Worm (Caenorhabditis elegans) whole organism, L2 larva: ENCODE results near the gene ins-10.

Experiments
- C34F6.9 ChIP-seq: fragments of 150-350 bp; optimal IDR thresholded peaks from 2 replicates; lab custom pipeline; 2014; ENCODE audit warnings: missing biosample characterization, missing genetic modification characterization
- R02D3.7 ChIP-seq: fragments of 150-350 bp; optimal IDR thresholded peaks from 2 replicates; lab custom pipeline; 2014; ENCODE audit warnings: missing biosample characterization, missing genetic modification characterization
- Y55F3AM.14 ChIP-seq: fragments of 200-800 bp; sonication (Bioruptor generic); optimal IDR thresholded peaks from 2 replicates; lab custom pipeline; 2018; ENCODE audit warnings: mild to moderate bottlenecking, missing genetic modification characterization, missing compliant biosample characterization
- ZK546.5 ChIP-seq: sonication (generic microtip); optimal IDR thresholded peaks from 2 replicates; lab custom pipeline; 2017; ENCODE audit warnings: missing biosample characterization, missing genetic modification characterization
- alr-1 ChIP-seq: fragments of 150-350 bp; optimal IDR thresholded peaks from 2 replicates; lab custom pipeline; 2014; ENCODE audit warnings: missing biosample characterization, missing genetic modification characterization
- ama-1 ChIP-seq: fragments of 150-350 bp; optimal IDR thresholded peaks from 2 replicates; lab custom pipeline; 2018; ENCODE audit warnings: inconsistent platforms
- blmp-1 ChIP-seq: sonication (generic microtip); optimal IDR thresholded peaks from 2 replicates; lab custom pipeline; 2017; ENCODE audit warnings: missing genetic modification characterization, mild to moderate bottlenecking, missing compliant biosample characterization, antibody characterized with exemption, moderate library complexity; ENCODE audit not compliant: insufficient read depth
- ceh-16 ChIP-seq: fragments of 150-350 bp; optimal IDR thresholded peaks from 2 replicates; lab custom pipeline; 2014; ENCODE audit warnings: missing biosample characterization, missing genetic modification characterization
- ceh-82 ChIP-seq: fragments of 150-350 bp; optimal IDR thresholded peaks from 2 replicates; lab custom pipeline; 2014; ENCODE audit warnings: missing biosample characterization, missing genetic modification characterization
- egl-27 ChIP-seq: sonication (generic microtip); optimal IDR thresholded peaks from 3 replicates; lab custom pipeline; 2017; ENCODE audit warnings: missing biosample characterization, missing genetic modification reagents, missing genetic modification characterization
- elt-1 ChIP-seq: fragments of 150-350 bp; optimal IDR thresholded peaks from 2 replicates; lab custom pipeline; 2014; ENCODE audit warnings: missing biosample characterization, missing genetic modification characterization
- elt-3 ChIP-seq: sonication (generic microtip); optimal IDR thresholded peaks from 2 replicates; lab custom pipeline; 2017; ENCODE audit warnings: missing biosample characterization, missing genetic modification characterization
- fos-1 ChIP-seq: fragments of 150-350 bp; optimal IDR thresholded peaks from 2 replicates; lab custom pipeline; 2014; ENCODE audit warnings: missing biosample characterization, missing genetic modification characterization
- lin-39 ChIP-seq: fragments of 150-350 bp; optimal IDR thresholded peaks from 2 replicates; lab custom pipeline; 2014; ENCODE audit warnings: missing biosample characterization, missing genetic modification reagents, missing genetic modification characterization
- lsy-2 ChIP-seq, 2 experiments: fragments of 150-350 bp in 1 of 2; sonication (generic microtip) in 1 of 2; optimal IDR thresholded peaks; 2 replicates each; lab custom pipeline; 2014 to 2017; ENCODE audit warnings: missing biosample characterization in 2 of 2, missing genetic modification characterization in 2 of 2
- mab-5 ChIP-seq: fragments of 150-350 bp; optimal IDR thresholded peaks from 2 replicates; lab custom pipeline; 2014; ENCODE audit warnings: missing biosample characterization, missing genetic modification characterization
- mbf-1 ChIP-seq: sonication (generic microtip); optimal IDR thresholded peaks from 2 replicates; lab custom pipeline; 2017; ENCODE audit warnings: missing biosample characterization, missing genetic modification characterization
- mdl-1 ChIP-seq, 2 experiments: fragments of 150-350 bp in 1 of 2; sonication (generic microtip) in 1 of 2; optimal IDR thresholded peaks; 2 replicates each; lab custom pipeline; 2017; ENCODE audit warnings: missing biosample characterization in 2 of 2, missing genetic modification characterization in 2 of 2
- nhr-10 ChIP-seq: sonication (generic microtip); optimal IDR thresholded peaks from 2 replicates; lab custom pipeline; 2017; ENCODE audit warnings: missing biosample characterization, missing genetic modification characterization
- nhr-12 ChIP-seq: fragments of 150-350 bp; optimal IDR thresholded peaks from 2 replicates; lab custom pipeline; 2014; ENCODE audit warnings: missing biosample characterization, missing genetic modification characterization
- nhr-129 ChIP-seq: fragments of 150-350 bp; optimal IDR thresholded peaks from 2 replicates; lab custom pipeline; 2014; ENCODE audit warnings: missing biosample characterization, missing genetic modification characterization
- nhr-21 ChIP-seq: fragments of 150-350 bp; optimal IDR thresholded peaks from 2 replicates; lab custom pipeline; 2014; ENCODE audit warnings: missing biosample characterization, missing genetic modification characterization
- nhr-23 ChIP-seq: fragments of 150-350 bp; optimal IDR thresholded peaks from 2 replicates; lab custom pipeline; 2014; ENCODE audit warnings: missing biosample characterization, missing genetic modification reagents, missing genetic modification characterization
- nhr-237 ChIP-seq: fragments of 150-350 bp; optimal IDR thresholded peaks from 2 replicates; lab custom pipeline; 2014; ENCODE audit warnings: missing biosample characterization, missing genetic modification characterization
- nhr-25 ChIP-seq: fragments of 150-350 bp; sonication (generic microtip); optimal IDR thresholded peaks from 3 replicates; lab custom pipeline; 2014; ENCODE audit warnings: missing biosample characterization, missing genetic modification characterization
- nhr-6 ChIP-seq: fragments of 150-350 bp; optimal IDR thresholded peaks from 2 replicates; lab custom pipeline; 2014; ENCODE audit warnings: missing biosample characterization, missing genetic modification characterization
- nhr-77 ChIP-seq: fragments of 150-350 bp; optimal IDR thresholded peaks from 2 replicates; lab custom pipeline; 2014; ENCODE audit warnings: missing biosample characterization, missing genetic modification characterization
- peb-1 ChIP-seq: fragments of 150-350 bp; optimal IDR thresholded peaks from 2 replicates; lab custom pipeline; 2014; ENCODE audit warnings: missing biosample characterization, missing genetic modification characterization
- sma-3 ChIP-seq: sonication (generic microtip); optimal IDR thresholded peaks from 2 replicates; lab custom pipeline; 2016; ENCODE audit warnings: missing genetic modification reagents, missing genetic modification characterization, missing compliant biosample characterization
- sma-9 ChIP-seq, 2 experiments: fragments of 150-350 bp in 1 of 2; sonication (generic microtip) in 1 of 2; optimal IDR thresholded peaks; 2 replicates each; lab custom pipeline; 2014 to 2016; ENCODE audit warnings: missing genetic modification characterization in 2 of 2, mild to moderate bottlenecking in 1 of 2, missing biosample characterization in 1 of 2, missing compliant biosample characterization in 1 of 2, missing genetic modification reagents in 1 of 2, moderate library complexity in 1 of 2
- snpc-4 ChIP-seq: fragments of 150-350 bp; optimal IDR thresholded peaks from 2 replicates; lab custom pipeline; 2014; ENCODE audit warnings: missing biosample characterization, missing genetic modification characterization
- unc-39 ChIP-seq: fragments of 150-350 bp; optimal IDR thresholded peaks from 2 replicates; lab custom pipeline; 2014; ENCODE audit warnings: missing biosample characterization, missing genetic modification characterization
- unc-55 ChIP-seq: fragments of 150-350 bp; sonication (generic microtip); optimal IDR thresholded peaks from 3 replicates; lab custom pipeline; 2014; ENCODE audit warnings: missing biosample characterization, missing genetic modification reagents, missing genetic modification characterization
- unc-62 ChIP-seq: fragments of 150-350 bp; optimal IDR thresholded peaks from 2 replicates; lab custom pipeline; 2014; ENCODE audit warnings: missing biosample characterization, missing genetic modification reagents, missing genetic modification characterization
- zag-1 ChIP-seq: fragments of 150-350 bp; optimal IDR thresholded peaks from 2 replicates; lab custom pipeline; 2014; ENCODE audit warnings: missing biosample characterization, missing genetic modification characterization
- ztf-1 ChIP-seq: fragments of 200-800 bp; sonication (Bioruptor generic); conservative IDR thresholded peaks from 2 replicates; pipeline ENCODE4 v1.3.6; 2022; ENCODE audit warnings: missing genetic modification characterization, missing compliant biosample characterization
- ztf-11 ChIP-seq: sonication (generic microtip); optimal IDR thresholded peaks from 2 replicates; lab custom pipeline; 2017; ENCODE audit warnings: missing biosample characterization, missing genetic modification characterization

ins-10 gene

ce11 chrV:14017476-14017875 is 16.3 kb upstream of the ins-10 start, which contains the start of gene srh-308:
srh-308 (minus strand) TSS chrV:14017576.
- TF ChIP-seq lin-39 (tag; lab: Kevin White, UChicago) (no peak), unc-62 (GFP tag; lab: Kevin White, UChicago) (no peak), sma-3 (no peak), egl-27 (tag; lab: Kevin White, UChicago) (no peak), unc-55 (no peak), nhr-25 (no peak), C34F6.9 (tag; lab: Kevin White, UChicago) (no peak), peb-1 (no peak), nhr-6 (tag; lab: Kevin White, UChicago) (no peak), zag-1 (tag; lab: Kevin White, UChicago) (no peak), elt-3 (tag; lab: Kevin White, UChicago) (no peak), ceh-16 (tag; lab: Kevin White, UChicago) (no peak), ztf-11 (tag; lab: Kevin White, UChicago) (no peak), nhr-237 (tag; lab: Kevin White, UChicago) (no peak), ceh-82 (no peak), nhr-10 (tag; lab: Kevin White, UChicago) (no peak), blmp-1 (no peak), sma-9 (GFP tag; optimal IDR thresholded peaks at IDR 0.05; lab: Kevin White, UChicago) (no peak), sma-9 (tag; optimal IDR thresholded peaks at IDR 0.05; lab: Kevin White, UChicago) (no peak)

DNA sequence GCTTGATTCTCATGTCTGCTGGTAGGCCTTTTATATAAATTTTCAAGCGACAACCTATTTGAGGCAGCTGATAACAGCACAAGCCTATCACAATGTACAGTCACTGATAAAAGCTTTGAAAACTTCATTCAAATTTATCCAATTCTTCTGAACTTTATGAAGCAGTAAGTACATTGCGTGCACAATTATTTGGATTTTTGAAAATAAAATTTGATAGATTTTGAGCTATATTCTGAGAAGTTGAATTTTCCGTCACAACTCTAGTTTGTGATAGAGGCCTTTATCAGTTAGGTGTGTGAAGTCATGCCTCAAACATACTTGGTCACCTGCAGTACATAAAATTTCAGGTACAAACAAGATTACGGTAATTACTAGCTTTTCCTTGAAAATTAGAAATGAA is 15.1 kb upstream of the ins-10 start, which contains the start of the genes mtl-2 and T08G5.1:
TSS of gene mtl-2 (minus strand) at position 34 of the 400 bp plus-strand sequence.
TSS of gene T08G5.1 (plus strand) at position 127 of the 400 bp plus-strand sequence.
- TF ChIP-seq nhr-12 (tag; lab: Kevin White, UChicago) (no peak), R02D3.7 (tag; lab: Kevin White, UChicago) (no peak), fos-1 (tag; lab: Kevin White, UChicago) (peak; percentile 48)
- TF ChIP-seq, all 48 proteins: peak for 1

DNA sequence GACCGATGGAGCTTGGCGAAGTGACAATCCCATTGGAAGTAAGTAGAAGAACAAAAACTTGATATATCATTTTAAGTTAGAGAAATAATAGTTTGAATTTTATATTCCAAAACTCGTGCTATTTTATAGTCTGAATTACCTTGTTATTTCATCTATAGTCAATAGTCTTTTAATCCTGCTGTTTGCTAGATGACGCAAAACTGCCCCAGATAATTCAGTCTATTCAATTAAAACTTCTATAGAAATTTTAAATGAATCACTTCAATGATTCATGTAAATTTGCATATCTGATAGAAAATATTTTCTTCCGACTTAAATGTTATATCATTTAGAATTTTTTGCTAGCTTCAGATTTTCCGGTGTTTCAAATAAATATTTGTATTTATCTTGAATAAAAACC is 10.7 kb upstream of the ins-10 start, which contains the start of gene T08G5.15:
TSS of gene T08G5.15 (minus strand) at position 101 of the 400 bp plus-strand sequence.
- TF ChIP-seq sma-3, result no peak
- no peak for TF ChIP-seq nhr-10 (tag; lab: Kevin White, UChicago)
- no peak for TF ChIP-seq nhr-6 (tag; lab: Kevin White, UChicago)
- TF ChIP-seq nhr-21 (tag; lab: Kevin White, UChicago), result no peak
- no peak for TF ChIP-seq ama-1 (lab: Kevin White, UChicago)
- no peak for TF ChIP-seq alr-1
- TF ChIP-seq unc-39 (tag; lab: Kevin White, UChicago), result no peak
- no peak for TF ChIP-seq nhr-25
- no peak for TF ChIP-seq mab-5 (tag; lab: Kevin White, UChicago)
- no peak for TF ChIP-seq elt-3 (tag; lab: Kevin White, UChicago)
- no peak for TF ChIP-seq elt-1 (tag; lab: Kevin White, UChicago)
- TF ChIP-seq nhr-129 (tag; lab: Kevin White, UChicago), result no peak
- no peak for TF ChIP-seq Y55F3AM.14 (GFP tag; lab: Kevin White, UChicago)

- TF ChIP-seq egl-27 (tag; lab: Kevin White, UChicago), result no peak
- no peak for TF ChIP-seq snpc-4 (tag; lab: Kevin White, UChicago)
- TF ChIP-seq nhr-12 (tag; lab: Kevin White, UChicago), result no peak
- no peak for TF ChIP-seq nhr-10 (tag; lab: Kevin White, UChicago)
- TF ChIP-seq lsy-2 (tag; optimal IDR thresholded peaks at IDR 0.05; lab: Kevin White, UChicago), result no peak
- no peak for TF ChIP-seq mbf-1 (tag; lab: Kevin White, UChicago)
- TF ChIP-seq alr-1, result no peak
- TF ChIP-seq sma-9 (GFP tag; optimal IDR thresholded peaks at IDR 0.05; lab: Kevin White, UChicago), result no peak
- TF ChIP-seq sma-9 (tag; optimal IDR thresholded peaks at IDR 0.05; lab: Kevin White, UChicago), result no peak
- no peak for TF ChIP-seq nhr-25
- TF ChIP-seq Y55F3AM.14 (GFP tag; lab: Kevin White, UChicago), result no peak
- TF ChIP-seq blmp-1, result no peak
- TF ChIP-seq nhr-23 (tag; lab: Kevin White, UChicago), result no peak
Measured at ce11 chrV:14026194-14026593, 7.6 kb upstream of the ins-10 start, which contains the start of gene T08G5.2. T08G5.2 (minus strand) TSS chrV:14026294.

ce11 chrV:14027384-14027783 is 6.4 kb upstream of the ins-10 start, which contains the start of gene T08G5.3:
T08G5.3 (minus strand) TSS chrV:14027484.
- TF ChIP-seq nhr-129 (tag; lab: Kevin White, UChicago) (no peak), ZK546.5 (tag; lab: Kevin White, UChicago) (no peak), ztf-1 (no peak), nhr-77 (no peak), mdl-1 (tag; optimal IDR thresholded peaks at IDR 0.05; lab: Kevin White, UChicago) (no peak)
- TF ChIP-seq, all 48 proteins: peak for 0
